Fruit fly (Drosophila melanogaster) S2 (cell line): ENCODE data around the gene Gfat2.

Experiments used
- CG8478 ChIP-seq: fragments of >200 bp; optimal IDR thresholded peaks from 2 replicates; lab custom pipeline; 2018
- CTCF ChIP-seq, 2 experiments: fragments of >200 bp; optimal IDR thresholded peaks; 2 replicates each; lab custom pipeline; 2018

dm6 chr3R:28340606-28340999 is 1.0 kb upstream of the Gfat2 start:
- TF ChIP-seq CTCF (optimal IDR thresholded peaks at IDR 0.05; lab: Kevin White, UChicago) (no peak), CG8478 (lab: Kevin White, UChicago) (no peak)
